Fruit fly (Drosophila melanogaster): ENCODE data around the gene TotB.

TotB gene

dm6 chr3R:20873638-20874037 is at the start of gene TotB:
TotB (plus strand) TSS chr3R:20873938.
- TF ChIP-seq jim (GFP tag; optimal IDR thresholded peaks at IDR 0.05) = no peak
- TF ChIP-seq ey (GFP tag; optimal IDR thresholded peaks at IDR 0.05) = no peak
- no peak for TF ChIP-seq sage (GFP tag; optimal IDR thresholded peaks at IDR 0.05)
- TF ChIP-seq Hnf4 (GFP tag; optimal IDR thresholded peaks at IDR 0.05) = no peak
- TF ChIP-seq Rel (GFP tag; optimal IDR thresholded peaks at IDR 0.05) = no peak
- no peak for TF ChIP-seq Rel (tag; optimal IDR thresholded peaks at IDR 0.05)
- no peak for TF ChIP-seq fru (GFP tag; optimal IDR thresholded peaks at IDR 0.05)
- no peak for TF ChIP-seq sv (GFP tag; optimal IDR thresholded peaks at IDR 0.05)
- TF ChIP-seq CrebA (GFP tag; optimal IDR thresholded peaks at IDR 0.05; ENCODE audit: borderline replicate concordance) = no peak
- TF ChIP-seq rgr (GFP tag; optimal IDR thresholded peaks at IDR 0.05) = no peak
- TF ChIP-seq h (GFP tag; optimal IDR thresholded peaks at IDR 0.05) = no peak
- TF ChIP-seq brk (GFP tag; optimal IDR thresholded peaks at IDR 0.05) = no peak
- TF ChIP-seq br (GFP tag; optimal IDR thresholded peaks at IDR 0.05) = no peak
- no peak for TF ChIP-seq CG9705 (GFP tag; optimal IDR thresholded peaks at IDR 0.05)
- TF ChIP-seq GATAd (GFP tag; optimal IDR thresholded peaks at IDR 0.05) = no peak
- no peak for TF ChIP-seq Myc (optimal IDR thresholded peaks at IDR 0.05)
- TF ChIP-seq CG32264 (GFP tag; optimal IDR thresholded peaks at IDR 0.05) = no peak
- no peak for TF ChIP-seq pan (optimal IDR thresholded peaks at IDR 0.05)
- TF ChIP-seq Vsx2 (GFP tag; optimal IDR thresholded peaks at IDR 0.05; ENCODE audit: partially characterized antibody) = no peak
- no peak for TF ChIP-seq tai (GFP tag; optimal IDR thresholded peaks at IDR 0.05)

- TF ChIP-seq Abd-B (GFP tag; optimal IDR thresholded peaks at IDR 0.05) = no peak
- TF ChIP-seq Rel (GFP tag; optimal IDR thresholded peaks at IDR 0.05) = no peak
- peak; percentile 53 for TF ChIP-seq Rel (tag; optimal IDR thresholded peaks at IDR 0.05)
Observed at dm6 chr3R:20826929-20827328, 46.8 kb upstream of the TotB start.

dm6 chr3R:20828520-20829415 is 45.0 kb upstream of the TotB start:
- TF ChIP-seq Rel (GFP tag; optimal IDR thresholded peaks at IDR 0.05) (no peak), Rel (tag; optimal IDR thresholded peaks at IDR 0.05) (peak; percentile 100), CG32264 (GFP tag; optimal IDR thresholded peaks at IDR 0.05) (no peak), h (GFP tag; optimal IDR thresholded peaks at IDR 0.05) (peak; percentile 23), OdsH (GFP tag; optimal IDR thresholded peaks at IDR 0.05) (no peak), lola (GFP tag; optimal IDR thresholded peaks at IDR 0.05) (no peak), pan (optimal IDR thresholded peaks at IDR 0.05) (no peak), Hr83 (GFP tag; optimal IDR thresholded peaks at IDR 0.05; ENCODE audit: poor library complexity, severe bottlenecking) (peak; percentile 11), br (GFP tag; optimal IDR thresholded peaks at IDR 0.05) (peak; percentile 51), dl (GFP tag; optimal IDR thresholded peaks at IDR 0.05; ENCODE audit: insufficient read depth in 1 of 2, partially characterized antibody in 2 of 2) (peak in 1 of 2 experiments; percentile 32), CG9705 (GFP tag; optimal IDR thresholded peaks at IDR 0.05) (no peak), Dif (GFP tag; optimal IDR thresholded peaks at IDR 0.05; ENCODE audit: partially characterized antibody) (peak; percentile 58)

- peak; percentile 45 for TF ChIP-seq Dif (GFP tag; optimal IDR thresholded peaks at IDR 0.05; ENCODE audit: partially characterized antibody)
- TF ChIP-seq Hnf4 (GFP tag; optimal IDR thresholded peaks at IDR 0.05) = no peak
- peak; percentile 22 for TF ChIP-seq rgr (GFP tag; optimal IDR thresholded peaks at IDR 0.05)
- no peak for TF ChIP-seq CG32264 (GFP tag; optimal IDR thresholded peaks at IDR 0.05)
- TF ChIP-seq Mio (GFP tag; optimal IDR thresholded peaks at IDR 0.05) = no peak
- TF ChIP-seq sage (GFP tag; optimal IDR thresholded peaks at IDR 0.05) = no peak
- peak; percentile 97 for TF ChIP-seq Myc (optimal IDR thresholded peaks at IDR 0.05)
- peak; percentile 14 for TF ChIP-seq HLH106 (tag; optimal IDR thresholded peaks at IDR 0.05)
- TF ChIP-seq br (GFP tag; optimal IDR thresholded peaks at IDR 0.05) = peak; percentile 70
- TF ChIP-seq foxo (GFP tag; optimal IDR thresholded peaks at IDR 0.05) = peak in 1 of 2 experiments; percentile 1
- peak; percentile 20 to 57 for TF ChIP-seq dl (GFP tag; optimal IDR thresholded peaks at IDR 0.05; ENCODE audit: insufficient read depth in 1 of 2, partially characterized antibody in 2 of 2)
- TF ChIP-seq woc (GFP tag; optimal IDR thresholded peaks at IDR 0.05) = peak; percentile 79
- no peak for TF ChIP-seq GATAd (GFP tag; optimal IDR thresholded peaks at IDR 0.05)
- no peak for TF ChIP-seq Abd-B (GFP tag; optimal IDR thresholded peaks at IDR 0.05)
- TF ChIP-seq Rel (GFP tag; optimal IDR thresholded peaks at IDR 0.05) = peak; percentile 48
- TF ChIP-seq Rel (tag; optimal IDR thresholded peaks at IDR 0.05) = peak; percentile 90
- no peak for TF ChIP-seq Vsx2 (GFP tag; optimal IDR thresholded peaks at IDR 0.05; ENCODE audit: partially characterized antibody)
- TF ChIP-seq psq (GFP tag; optimal IDR thresholded peaks at IDR 0.05) = peak; percentile 22
- peak; percentile 39 for TF ChIP-seq h (GFP tag; optimal IDR thresholded peaks at IDR 0.05)
- peak; percentile 87 for TF ChIP-seq Hr83 (GFP tag; optimal IDR thresholded peaks at IDR 0.05; ENCODE audit: poor library complexity, severe bottlenecking)
- TF ChIP-seq Jra (GFP tag; optimal IDR thresholded peaks at IDR 0.05) = peak; percentile 19
- peak; percentile 80 for TF ChIP-seq N (GFP tag; optimal IDR thresholded peaks at IDR 0.05)
Observed at dm6 chr3R:20829416-20830131, 44.2 kb upstream of the TotB start.
